Worm (Caenorhabditis elegans): Measurements from ENCODE around the gene nhr-234.

Gene nhr-234

DNA sequence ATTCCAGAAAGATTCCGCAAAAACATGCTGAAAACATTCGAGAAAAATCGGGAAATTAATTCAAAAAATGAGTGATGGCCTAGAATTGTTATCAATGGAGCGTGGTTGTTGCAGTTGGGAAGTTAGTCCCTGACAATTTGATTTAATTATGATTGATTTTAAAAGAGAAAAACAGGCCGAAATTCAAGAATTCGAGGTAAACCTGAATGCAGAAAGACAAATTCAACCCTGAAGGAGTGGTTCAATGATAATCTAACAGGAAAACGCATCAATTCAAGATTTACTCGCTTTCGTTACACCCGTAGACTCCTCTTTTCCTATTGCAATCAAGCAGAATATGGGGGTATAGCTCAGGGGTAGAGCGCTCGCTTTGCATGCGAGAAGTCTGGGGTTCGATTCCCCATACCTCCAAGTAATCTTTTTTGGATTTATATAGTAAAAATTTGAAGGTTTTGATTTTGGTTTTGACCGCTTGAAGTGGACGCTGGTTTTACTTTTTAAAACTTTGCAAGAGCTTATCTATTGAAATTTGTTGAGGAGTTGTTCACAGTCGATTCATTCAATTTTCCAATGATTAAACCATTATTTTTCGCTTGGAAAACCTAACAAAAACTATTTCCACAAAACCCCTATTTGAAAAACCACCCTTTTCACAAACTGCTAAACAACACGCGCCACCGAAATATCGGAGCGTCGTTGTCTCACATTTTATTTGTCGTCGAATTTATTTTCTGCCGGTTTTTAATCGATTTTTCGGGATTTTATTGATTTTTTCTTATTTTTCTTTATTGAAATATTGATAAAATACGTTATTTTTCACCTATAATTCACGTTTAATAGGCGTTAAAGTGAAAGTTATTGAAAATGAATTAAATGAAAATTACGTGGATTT, 41.7 kb downstream of the nhr-234 start (continued):
- TF ChIP-seq gei-17 (GFP tag; optimal IDR thresholded peaks at IDR 0.05) = peak; percentile 32

DNA sequence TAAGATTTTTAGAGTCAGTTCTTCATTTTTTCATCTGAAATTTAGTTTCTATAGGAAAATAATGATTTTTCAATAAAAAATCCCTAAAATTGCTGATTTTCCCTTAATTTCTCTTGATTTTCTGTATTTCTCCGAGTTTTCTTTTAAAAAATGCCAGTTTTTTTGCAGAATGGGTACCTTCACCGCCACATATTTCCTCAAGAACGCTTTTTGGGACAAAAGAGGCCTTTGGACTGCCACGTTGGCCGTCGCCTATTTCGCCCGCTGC, 42.3 kb downstream of the nhr-234 start, which contains the start of gene Y38E10A.24:
Y38E10A.24 (plus strand) TSS at position 169 of the 268 bp plus-strand sequence.
- TF ChIP-seq hlh-12 (tag; optimal IDR thresholded peaks at IDR 0.05) (no peak), lin-40 (tag; optimal IDR thresholded peaks at IDR 0.05) (no peak), ztf-22 (GFP tag; optimal IDR thresholded peaks at IDR 0.05) (no peak), rcor-1 (GFP tag; IDR thresholded peaks at IDR 0.05) (no peak), D2030.7 (GFP tag; IDR thresholded peaks at IDR 0.05) (no peak)

DNA sequence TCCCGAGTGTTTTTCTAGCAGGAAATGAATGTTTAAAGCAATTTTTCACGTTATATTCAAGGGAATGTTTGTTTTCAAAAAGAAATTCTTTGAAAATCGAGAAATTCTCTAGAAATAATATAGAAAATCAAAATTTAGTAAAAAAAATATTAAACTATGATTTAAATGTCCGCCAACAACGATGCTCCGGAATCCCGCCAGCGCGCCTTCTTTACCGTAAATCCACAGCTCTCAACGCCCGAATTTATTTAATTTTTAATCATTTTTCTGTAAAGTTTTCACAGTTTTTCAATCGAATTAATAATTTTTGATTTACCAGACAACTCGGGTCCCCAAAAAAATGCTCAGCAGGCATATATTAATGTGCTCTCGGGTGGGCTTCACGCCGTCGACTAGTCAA, 43.2 kb downstream of the nhr-234 start, which contains the start of the genes Y38E10A.33 and cox-10:
Y38E10A.33 (minus strand) TSS at position 12 of the 400 bp plus-strand sequence.
cox-10 (plus strand) TSS at position 320 of the 400 bp plus-strand sequence.
- TF ChIP-seq sptf-2 (GFP tag; optimal IDR thresholded peaks at IDR 0.05) (no peak), fkh-3 (tag; optimal IDR thresholded peaks at IDR 0.05) (no peak), F52B5.7 (tag; optimal IDR thresholded peaks at IDR 0.05) (no peak), snpc-1.1 (tag; optimal IDR thresholded peaks at IDR 0.05; ENCODE audit: insufficient read depth) (no peak), repo-1 (tag; optimal IDR thresholded peaks at IDR 0.05) (no peak), lin-26 (GFP tag; IDR thresholded peaks at IDR 0.05) (no peak), egrh-3 (GFP tag; IDR thresholded peaks at IDR 0.05) (no peak), ceh-40 (GFP tag; IDR thresholded peaks at IDR 0.05) (no peak), chd-7 (tag; optimal IDR thresholded peaks at IDR 0.05) (no peak), ztf-28 (GFP tag; IDR thresholded peaks at IDR 0.05) (no peak), ceh-58 (GFP tag; IDR thresholded peaks at IDR 0.05) (no peak), xnd-1 (tag; optimal IDR thresholded peaks at IDR 0.05) (no peak), tbx-9 (tag; optimal IDR thresholded peaks at IDR 0.05; ENCODE audit: borderline replicate concordance) (no peak), mcd-1 (GFP tag; IDR thresholded peaks at IDR 0.05) (peak; percentile 67), lsy-27 (tag; optimal IDR thresholded peaks at IDR 0.05; ENCODE audit: borderline replicate concordance, insufficient read depth) (no peak), lin-54 (GFP tag; optimal IDR thresholded peaks at IDR 0.05) (peak; percentile 72), nhr-90 (tag; optimal IDR thresholded peaks at IDR 0.05) (no peak), K11D2.4 (GFP tag; IDR thresholded peaks at IDR 0.05) (no peak), nhr-179 (tag; optimal IDR thresholded peaks at IDR 0.05) (no peak), ztf-3 (GFP tag; optimal IDR thresholded peaks at IDR 0.05) (no peak), F22D6.2 (tag; optimal IDR thresholded peaks at IDR 0.05) (no peak), ceh-91 (GFP tag; IDR thresholded peaks at IDR 0.05) (no peak), T26A5.8 (tag; optimal IDR thresholded peaks at IDR 0.05) (no peak), attf-5 (GFP tag; optimal IDR thresholded peaks at IDR 0.05) (no peak), dpl-1 (GFP tag; optimal IDR thresholded peaks at IDR 0.05) (no peak), C17E4.6 (GFP tag; IDR thresholded peaks at IDR 0.05) (no peak), nhr-27 (tag; optimal IDR thresholded peaks at IDR 0.05) (no peak), B0035.1 (tag; optimal IDR thresholded peaks at IDR 0.05) (no peak), lin-35 (GFP tag; optimal IDR thresholded peaks at IDR 0.05) (peak in 1 of 3 experiments; percentile 74), hlh-26 (GFP tag; conservative IDR thresholded peaks at IDR 0.05) (no peak), nhr-80 (tag; optimal IDR thresholded peaks at IDR 0.05) (no peak), ztf-22 (GFP tag; optimal IDR thresholded peaks at IDR 0.05) (no peak), B0019.2 (GFP tag; conservative IDR thresholded peaks at IDR 0.05) (no peak), F57C9.4 (tag; optimal IDR thresholded peaks at IDR 0.05) (no peak), nhr-120 (GFP tag; IDR thresholded peaks at IDR 0.05) (no peak), snpc-3.4 (tag; optimal IDR thresholded peaks at IDR 0.05) (no peak), efl-1 (GFP tag; optimal IDR thresholded peaks at IDR 0.05) (peak; percentile 54), mel-28 (tag; optimal IDR thresholded peaks at IDR 0.05; ENCODE audit: borderline replicate concordance) (no peak), attf-3 (GFP tag; conservative IDR thresholded peaks at IDR 0.05) (peak; percentile 98), aptf-2 (GFP tag; conservative IDR thresholded peaks at IDR 0.05) (no peak)
